Worm (Caenorhabditis elegans): Measurements from ENCODE around the gene F09C8.2.

DNA sequence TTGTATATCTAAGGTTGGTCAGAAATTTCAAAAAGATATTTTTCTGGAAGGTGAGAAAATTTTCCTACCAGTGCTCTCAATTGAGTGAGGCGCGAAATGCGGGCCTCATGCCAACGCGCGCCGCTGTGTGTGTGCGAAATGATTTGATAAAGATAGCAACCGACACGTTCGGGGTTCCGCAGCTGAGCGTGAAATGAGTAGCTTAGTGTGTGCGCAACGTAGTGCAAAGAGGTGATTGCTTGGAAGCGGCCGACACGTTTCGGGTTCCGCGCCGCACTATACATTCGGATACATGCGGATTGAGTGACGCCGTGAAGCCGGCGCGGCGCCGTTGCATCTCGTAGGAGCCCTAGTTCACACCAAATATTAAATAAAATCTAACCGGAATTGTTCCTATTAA is 55.7 kb downstream of the F09C8.2 start:
- TF ChIP-seq dve-1 (tag; optimal IDR thresholded peaks at IDR 0.05) (no peak), pag-3 (tag; optimal IDR thresholded peaks at IDR 0.05; ENCODE audit: borderline replicate concordance) (no peak), ets-4 (tag; optimal IDR thresholded peaks at IDR 0.05) (no peak), madf-2 (tag; optimal IDR thresholded peaks at IDR 0.05) (no peak), ceh-45 (GFP tag; IDR thresholded peaks at IDR 0.05) (no peak), rnt-1 (tag; optimal IDR thresholded peaks at IDR 0.05) (no peak), pros-1 (tag; optimal IDR thresholded peaks at IDR 0.05) (no peak), hlh-30 (tag; optimal IDR thresholded peaks at IDR 0.05; ENCODE audit: insufficient read depth) (no peak), elt-2 (tag; optimal IDR thresholded peaks at IDR 0.05) (no peak), ceh-48 (tag; optimal IDR thresholded peaks at IDR 0.05) (no peak), ttx-3 (tag; optimal IDR thresholded peaks at IDR 0.05) (no peak)
